Worm (Caenorhabditis elegans) whole organism, midembryonic: ENCODE results near the gene C07C7.3.

Experiments
- cog-1 ChIP-seq: sonication (generic microtip); optimal IDR thresholded peaks from 2 replicates; lab custom pipeline; 2016; ENCODE audit warnings: missing genetic modification characterization, missing compliant biosample characterization
- klf-2 ChIP-seq: fragments of 200-800 bp; sonication (Bioruptor generic); conservative IDR thresholded peaks from 2 replicates; pipeline ENCODE4 v1.3.6; 2022; ENCODE audit warnings: missing genetic modification reagents, missing genetic modification characterization, missing compliant biosample characterization
- med-1 ChIP-seq: sonication (generic microtip); optimal IDR thresholded peaks from 2 replicates; lab custom pipeline; 2017; ENCODE audit warnings: missing genetic modification characterization, mild to moderate bottlenecking, missing compliant biosample characterization, antibody characterized with exemption, missing genetic modification reagents; ENCODE audit not compliant: insufficient read depth
- ref-1 ChIP-seq: fragments of 200-800 bp; sonication (Bioruptor generic); conservative IDR thresholded peaks from 2 replicates; pipeline ENCODE4 v1.3.6; 2022; ENCODE audit warnings: missing genetic modification reagents, missing genetic modification characterization, missing compliant biosample characterization
- tab-1 ChIP-seq: fragments of 200-800 bp; sonication (Bioruptor generic); IDR thresholded peaks from 2 replicates; pipeline ENCODE4 v1.3.6; 2022; ENCODE audit warnings: missing genetic modification characterization, missing compliant biosample characterization

- TF ChIP-seq tab-1 (GFP tag; lab: Robert Waterston, UW) (no peak), med-1 (GFP tag; lab: Kevin White, UChicago) (no peak), klf-2 (GFP tag; lab: Robert Waterston, UW) (no peak), cog-1 (tag; lab: Kevin White, UChicago) (no peak), ref-1 (GFP tag; lab: Robert Waterston, UW) (no peak)
Observed at ce11 chrIV:9118348-9118747, 47.5 kb upstream of the C07C7.3 start.
